Worm (Caenorhabditis elegans) whole organism, L1 larva: Measurements from ENCODE around the gene txt-5.

Experiments used
- F16B12.6 ChIP-seq: fragments of 150-350 bp; optimal IDR thresholded peaks from 2 replicates; lab custom pipeline; 2014; ENCODE audit warnings: missing biosample characterization, missing genetic modification characterization
- aly-2 ChIP-seq: fragments of 150-350 bp; optimal IDR thresholded peaks from 2 replicates; lab custom pipeline; 2014; ENCODE audit warnings: missing biosample characterization, missing genetic modification characterization
- blmp-1 ChIP-seq: fragments of 150-350 bp; optimal IDR thresholded peaks from 2 replicates; lab custom pipeline; 2014; ENCODE audit warnings: missing biosample characterization, missing genetic modification characterization
- ceh-82 ChIP-seq, 3 experiments: fragments of 150-350 bp in 1 of 3; sonication (generic microtip) in 2 of 3; optimal IDR thresholded peaks; 2 replicates each; lab custom pipeline; 2014 to 2017; ENCODE audit warnings: missing biosample characterization in 3 of 3, missing genetic modification characterization in 3 of 3
- efl-1 ChIP-seq, 4 experiments: fragments of 150-350 bp; optimal IDR thresholded peaks in 3 of 4; peaks in 1 of 4; 1 replicate in 1 of 4; 2 replicates in 3 of 4; lab custom pipeline; 2014; ENCODE audit warnings: missing biosample characterization in 2 of 4, missing genetic modification characterization in 2 of 4, missing genetic modification reagents in 2 of 4
- efl-3 ChIP-seq: fragments of 200-800 bp; sonication (Bioruptor generic); optimal IDR thresholded peaks from 2 replicates; lab custom pipeline; 2018; ENCODE audit warnings: mild to moderate bottlenecking, missing genetic modification characterization, missing compliant biosample characterization
- ets-5 ChIP-seq: fragments of 200-800 bp; sonication (Bioruptor generic); IDR thresholded peaks from 2 replicates; pipeline ENCODE4 v1.3.6; 2022; ENCODE audit warnings: missing genetic modification characterization, missing compliant biosample characterization
- lin-15B ChIP-seq: fragments of 150-350 bp; sonication (generic microtip); optimal IDR thresholded peaks from 3 replicates; lab custom pipeline; 2014; ENCODE audit warnings: missing biosample characterization, missing genetic modification characterization
- lin-35 ChIP-seq, 2 experiments: fragments of 150-350 bp; optimal IDR thresholded peaks; 2 replicates each; lab custom pipeline; 2014; ENCODE audit warnings: missing biosample characterization in 2 of 2, missing genetic modification characterization in 2 of 2, missing genetic modification reagents in 2 of 2
- nhr-11 ChIP-seq: fragments of 150-350 bp; optimal IDR thresholded peaks from 2 replicates; lab custom pipeline; 2014; ENCODE audit warnings: missing biosample characterization, missing genetic modification characterization
- nhr-12 ChIP-seq: sonication (generic microtip); optimal IDR thresholded peaks from 2 replicates; lab custom pipeline; 2017; ENCODE audit warnings: missing biosample characterization, missing genetic modification characterization
- nhr-28 ChIP-seq: fragments of 150-350 bp; optimal IDR thresholded peaks from 2 replicates; lab custom pipeline; 2014; ENCODE audit warnings: missing biosample characterization, missing genetic modification characterization
- sptf-1 ChIP-seq: fragments of 150-350 bp; optimal IDR thresholded peaks from 2 replicates; lab custom pipeline; 2014; ENCODE audit warnings: missing biosample characterization, missing genetic modification characterization

ce11 chrV:7855382-7855994 lies 18.6 kb upstream of the txt-5 start, which contains the start of gene C37C3.2:
- TF ChIP-seq nhr-11 (tag; lab: Kevin White, UChicago) = no peak
- TF ChIP-seq efl-1 (optimal IDR thresholded peaks at IDR 0.05; lab: Kevin White, UChicago) = no peak
- TF ChIP-seq efl-1 (GFP tag; optimal IDR thresholded peaks at IDR 0.05 in 1 of 2; lab: Kevin White, UChicago) = no peak
- TF ChIP-seq nhr-28 (tag; lab: Kevin White, UChicago) = no peak
- no peak for TF ChIP-seq ceh-82 (tag; optimal IDR thresholded peaks at IDR 0.05; lab: Kevin White, UChicago)
- TF ChIP-seq ets-5 (GFP tag; lab: Robert Waterston, UW) = no peak
- TF ChIP-seq blmp-1 (tag; lab: Kevin White, UChicago) = no peak
- no peak for TF ChIP-seq lin-15B
- TF ChIP-seq aly-2 (tag; lab: Kevin White, UChicago) = no peak
- TF ChIP-seq efl-3 (GFP tag; lab: Kevin White, UChicago) = no peak
- no peak for TF ChIP-seq sptf-1 (tag; lab: Kevin White, UChicago)
- no peak for TF ChIP-seq nhr-12 (tag; lab: Kevin White, UChicago)
- no peak for TF ChIP-seq F16B12.6
- TF ChIP-seq lin-35 (GFP tag; optimal IDR thresholded peaks at IDR 0.05; lab: Kevin White, UChicago) = peak in 1 of 2 experiments; percentile 38
